Fruit fly (Drosophila melanogaster) ovary, adult (tissue): ENCODE measurements around the gene CG9269.
A peak's percentile ranks its signal among the peaks of the same experiment; 100 is the strongest.

Experiments used
- CG17801 ChIP-seq: fragments of 200-800 bp; optimal IDR thresholded peaks from 2 replicates; lab custom pipeline; 2019; ENCODE audit warnings: missing biosample characterization, mild to moderate bottlenecking, missing genetic modification characterization, moderate library complexity; ENCODE audit not compliant: partially characterized antibody

CG9269 gene

dm6 chr3R:13656294-13656693, 40.6 kb downstream of the CG9269 start, which contains the start of gene Rbp4:
Gene Rbp4 (minus strand): TSS chr3R:13656394.
- no peak for TF ChIP-seq CG17801 (GFP tag; lab: Kevin White, UChicago)

- TF ChIP-seq CG17801 (GFP tag; lab: Kevin White, UChicago) = peak; percentile 51
Measured at dm6 chr3R:13659865-13660738, 44.4 kb downstream of the CG9269 start, which contains the start of gene Hrb87F. Gene Hrb87F (minus strand): TSS chr3R:13660531.

dm6 chr3R:13660924-13661659, 45.4 kb downstream of the CG9269 start, which contains the start of gene B52:
Gene B52 (plus strand): TSS chr3R:13661311.
- TF ChIP-seq CG17801 (GFP tag; lab: Kevin White, UChicago) = peak; percentile 88

dm6 chr3R:13662149-13662548, 46.4 kb downstream of the CG9269 start:
- TF ChIP-seq CG17801 (GFP tag; lab: Kevin White, UChicago) = no peak

- no peak for TF ChIP-seq CG17801 (GFP tag; lab: Kevin White, UChicago)
Measured at dm6 chr3R:13665992-13666391, 50.3 kb downstream of the CG9269 start.
